Worm (Caenorhabditis elegans) whole organism, young adult: ENCODE measurements around the gene Y53F4B.36.

Experiments
- ama-1 ChIP-seq, 3 experiments: fragments of 150-350 bp in 1 of 3; sonication (generic microtip) in 2 of 3; optimal IDR thresholded peaks; 2 replicates each; lab custom pipeline; 2014 to 2018; ENCODE audit warnings: missing biosample characterization in 2 of 3, missing genetic modification characterization in 2 of 3, missing genetic modification reagents in 2 of 3
- him-1 ChIP-seq: sonication (generic microtip); optimal IDR thresholded peaks from 2 replicates; lab custom pipeline; 2016; ENCODE audit warnings: missing genotype, missing genetic modification reagents, missing genetic modification characterization, missing compliant biosample characterization
- repo-1 ChIP-seq: sonication (generic microtip); optimal IDR thresholded peaks from 2 replicates; lab custom pipeline; 2017; ENCODE audit warnings: mild to moderate bottlenecking, missing genetic modification characterization, missing compliant biosample characterization

- TF ChIP-seq repo-1 (tag; lab: Kevin White, UChicago) (no peak), ama-1 (optimal IDR thresholded peaks at IDR 0.05; lab: Kevin White, UChicago) (no peak), ama-1 (GFP tag; optimal IDR thresholded peaks at IDR 0.05; lab: Kevin White, UChicago) (no peak), him-1 (tag; lab: Kevin White, UChicago) (no peak)
Measured at ce11 chrII:15196433-15196832, 20.7 kb downstream of the Y53F4B.36 start, which contains the start of gene spsb-1.
